Worm (Caenorhabditis elegans): ENCODE measurements around the gene F32D8.8.

F32D8.8 gene

ce11 chrV:10942161-10942560 is 39.6 kb upstream of the F32D8.8 start, which contains the start of gene zip-9:
TSS of gene zip-9 (plus strand) at chrV:10942461.
- TF ChIP-seq Y56A3A.18 (GFP tag; IDR thresholded peaks at IDR 0.05) = no peak
- TF ChIP-seq mxl-1 (tag; optimal IDR thresholded peaks at IDR 0.05) = no peak
- TF ChIP-seq hsf-1 (GFP tag; IDR thresholded peaks at IDR 0.05) = 0 out of 2 replicates have a peak, but pooled peaks have one; percentile 20
- TF ChIP-seq F37B4.10 (GFP tag; IDR thresholded peaks at IDR 0.05) = 0 out of 2 replicates have a peak, but pooled peaks have one; percentile 76
- no peak for TF ChIP-seq lin-26 (GFP tag; IDR thresholded peaks at IDR 0.05)
- no peak for TF ChIP-seq mes-4 (tag; optimal IDR thresholded peaks at IDR 0.05)
- no peak for TF ChIP-seq athp-1 (tag; optimal IDR thresholded peaks at IDR 0.05)
- no peak for TF ChIP-seq ceh-27 (GFP tag; optimal IDR thresholded peaks at IDR 0.05)

DNA sequence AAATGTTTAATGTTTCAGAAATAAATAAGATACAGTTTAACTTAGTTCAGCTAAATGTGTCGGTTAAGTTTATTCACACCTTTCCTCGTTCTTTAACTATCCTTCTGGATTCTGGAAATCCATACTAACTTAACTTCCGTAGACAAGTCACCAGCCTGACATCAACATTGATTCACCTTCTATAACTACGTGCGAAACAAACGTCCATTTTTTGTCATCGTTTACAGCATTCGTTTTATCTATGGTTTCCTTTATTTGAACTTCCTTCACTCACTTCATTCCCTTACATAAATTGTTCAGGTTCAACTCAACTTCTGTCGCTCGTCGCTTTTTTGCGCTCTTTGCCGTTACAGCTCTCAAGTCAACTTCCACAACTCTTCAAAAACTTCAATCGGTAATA is 38.6 kb upstream of the F32D8.8 start, which contains the start of gene F17C11.26:
TSS of gene F17C11.26 (plus strand) at position 301 of the 400 bp plus-strand sequence.
- no peak for TF ChIP-seq ets-4 (GFP tag; optimal IDR thresholded peaks at IDR 0.05)
- TF ChIP-seq ama-1 (optimal IDR thresholded peaks at IDR 0.05) = peak; percentile 62
- no peak for TF ChIP-seq ama-1 (GFP tag; optimal IDR thresholded peaks at IDR 0.05)

- TF ChIP-seq egl-44 (GFP tag; IDR thresholded peaks at IDR 0.05) = peak; percentile 71
- peak; percentile 29 for TF ChIP-seq gei-17 (GFP tag; optimal IDR thresholded peaks at IDR 0.05)
- peak; percentile 41 for TF ChIP-seq ama-1 (optimal IDR thresholded peaks at IDR 0.05)
- no peak for TF ChIP-seq ama-1 (GFP tag; optimal IDR thresholded peaks at IDR 0.05)
- peak; percentile 87 for TF ChIP-seq B0336.3 (GFP tag; IDR thresholded peaks at IDR 0.05)
- 0 out of 2 replicates have a peak, but pooled peaks have one; percentile 5 for TF ChIP-seq let-526 (GFP tag; IDR thresholded peaks at IDR 0.05)
- TF ChIP-seq F23B12.7 (tag; optimal IDR thresholded peaks at IDR 0.05; ENCODE audit: insufficient read depth) = peak; percentile 19
- TF ChIP-seq nhr-27 (tag; optimal IDR thresholded peaks at IDR 0.05) = no peak
- no peak for TF ChIP-seq Y67H2A.10 (GFP tag; conservative IDR thresholded peaks at IDR 0.05)
- TF ChIP-seq pbrm-1 (GFP tag; IDR thresholded peaks at IDR 0.05) = peak; percentile 31; the same call in 1 of the 2 replicates
- TF ChIP-seq dox-1 (GFP tag; IDR thresholded peaks at IDR 0.05) = peak; percentile 62
- peak; percentile 62 for TF ChIP-seq madf-10 (tag; optimal IDR thresholded peaks at IDR 0.05)
- TF ChIP-seq aptf-2 (GFP tag; conservative IDR thresholded peaks at IDR 0.05) = no peak
- peak; percentile 96 for TF ChIP-seq nhr-80 (tag; optimal IDR thresholded peaks at IDR 0.05)
- peak; percentile 57 for TF ChIP-seq nhr-90 (tag; optimal IDR thresholded peaks at IDR 0.05)
- peak in 1 of 2 experiments; percentile 53 for TF ChIP-seq let-607 (tag; optimal IDR thresholded peaks at IDR 0.05)
- no peak for TF ChIP-seq hmg-20 (GFP tag; IDR thresholded peaks at IDR 0.05)
- TF ChIP-seq K12H6.12 (tag; optimal IDR thresholded peaks at IDR 0.05) = peak; percentile 42
- TF ChIP-seq Y95B8A.8 (GFP tag; IDR thresholded peaks at IDR 0.05) = no peak
- TF ChIP-seq hmg-1.2 (GFP tag; IDR thresholded peaks at IDR 0.05) = peak; percentile 79
- no peak for TF ChIP-seq snpc-4 (GFP tag; optimal IDR thresholded peaks at IDR 0.05)
- TF ChIP-seq snpc-4 (tag; optimal IDR thresholded peaks at IDR 0.05) = peak in 2 of 4 experiments; percentile 31 to 51
- peak; percentile 9 for TF ChIP-seq unc-62 (GFP tag; optimal IDR thresholded peaks at IDR 0.05)
- no peak for TF ChIP-seq F49E8.2 (tag; optimal IDR thresholded peaks at IDR 0.05; ENCODE audit: insufficient read depth)
- TF ChIP-seq ceh-27 (GFP tag; optimal IDR thresholded peaks at IDR 0.05) = peak; percentile 52
- TF ChIP-seq attf-5 (GFP tag; optimal IDR thresholded peaks at IDR 0.05) = peak; percentile 73
- no peak for TF ChIP-seq snpc-1.1 (tag; optimal IDR thresholded peaks at IDR 0.05; ENCODE audit: insufficient read depth)
- TF ChIP-seq dpff-1 (tag; optimal IDR thresholded peaks at IDR 0.05) = no peak
- TF ChIP-seq ZK185.1 (tag; optimal IDR thresholded peaks at IDR 0.05; ENCODE audit: poor library complexity, severe bottlenecking) = peak; percentile 52
- TF ChIP-seq F55B11.4 (tag; optimal IDR thresholded peaks at IDR 0.05; ENCODE audit: borderline replicate concordance, insufficient read depth) = no peak
- peak; percentile 55 for TF ChIP-seq lin-40 (tag; optimal IDR thresholded peaks at IDR 0.05)
- peak; percentile 8; the same call in 1 of the 2 replicates for TF ChIP-seq mcd-1 (GFP tag; IDR thresholded peaks at IDR 0.05)
- no peak for TF ChIP-seq rec-8 (tag; optimal IDR thresholded peaks at IDR 0.05)
- peak; percentile 94 for TF ChIP-seq atf-7 (tag; optimal IDR thresholded peaks at IDR 0.05)
- peak; percentile 42 for TF ChIP-seq tlf-1 (GFP tag; optimal IDR thresholded peaks at IDR 0.05)
- peak; percentile 68; the same call in 1 of the 2 replicates for TF ChIP-seq nfyb-1 (GFP tag; IDR thresholded peaks at IDR 0.05)
Measured at ce11 chrV:10940571-10940991, 38.0 kb upstream of the F32D8.8 start.
